Worm (Caenorhabditis elegans): ENCODE data around the gene gex-3.

gex-3 gene

ce11 chrIV:12416629-12417404 lies 12.6 kb downstream of the gex-3 start (continued):
- TF ChIP-seq duxl-1 (tag; optimal IDR thresholded peaks at IDR 0.05; ENCODE audit: poor library complexity) (peak; percentile 9), ceh-32 (tag; optimal IDR thresholded peaks at IDR 0.05; ENCODE audit: poor library complexity) (no peak), dmd-9 (GFP tag; IDR thresholded peaks at IDR 0.05) (0 out of 2 replicates have a peak, but pooled peaks have one; percentile 10), nhr-11 (tag; optimal IDR thresholded peaks at IDR 0.05) (no peak), aha-1 (tag) (peak; percentile 20), nhr-10 (tag; optimal IDR thresholded peaks at IDR 0.05) (no peak), unc-39 (tag; optimal IDR thresholded peaks at IDR 0.05) (no peak), lin-29 (GFP tag; IDR thresholded peaks at IDR 0.05) (no peak), daf-19 (GFP tag; conservative IDR thresholded peaks at IDR 0.05) (peak; percentile 63; the same call in 1 of the 2 replicates), D1046.2 (GFP tag; IDR thresholded peaks at IDR 0.05) (no peak; the same call in 1 of the 2 replicates), T26A8.4 (GFP tag; IDR thresholded peaks at IDR 0.05) (peak; percentile 19; the same call in 1 of the 2 replicates), unc-62 (GFP tag; optimal IDR thresholded peaks at IDR 0.05 in 1 of 2) (peak in 1 of 2 experiments; percentile 91), unc-62 (tag; optimal IDR thresholded peaks at IDR 0.05) (no peak), tag-97 (GFP tag; IDR thresholded peaks at IDR 0.05) (no peak), mxl-3 (GFP tag; optimal IDR thresholded peaks at IDR 0.05) (no peak), nhr-25 (tag; optimal IDR thresholded peaks at IDR 0.05; ENCODE audit: borderline replicate concordance, insufficient read depth) (no peak), hlh-11 (tag; optimal IDR thresholded peaks at IDR 0.05) (peak; percentile 19), sdz-12 (GFP tag; optimal IDR thresholded peaks at IDR 0.05) (peak; percentile 21), dpl-1 (GFP tag; optimal IDR thresholded peaks at IDR 0.05) (no peak), F26F4.8 (GFP tag; conservative IDR thresholded peaks at IDR 0.05) (peak; percentile 72), dmd-8 (GFP tag; IDR thresholded peaks at IDR 0.05) (peak; percentile 42; the same call in 1 of the 2 replicates), egl-27 (tag; optimal IDR thresholded peaks at IDR 0.05) (no peak), aly-2 (tag; optimal IDR thresholded peaks at IDR 0.05) (no peak), nhr-48 (tag; optimal IDR thresholded peaks at IDR 0.05) (peak; percentile 20), zip-11 (GFP tag; IDR thresholded peaks at IDR 0.05) (no peak), egl-43 (GFP tag; IDR thresholded peaks at IDR 0.05) (peak; percentile 73), hlh-30 (tag; optimal IDR thresholded peaks at IDR 0.05; ENCODE audit: insufficient read depth) (no peak), ZK337.2 (GFP tag; IDR thresholded peaks at IDR 0.05) (no peak), daf-8 (GFP tag; IDR thresholded peaks at IDR 0.05) (no peak), Y75B8A.6 (GFP tag; IDR thresholded peaks at IDR 0.05) (no peak), snpc-4 (tag; optimal IDR thresholded peaks at IDR 0.05) (no peak), pqm-1 (tag; optimal IDR thresholded peaks at IDR 0.05) (no peak), zag-1 (tag; optimal IDR thresholded peaks at IDR 0.05) (no peak), ztf-11 (tag; optimal IDR thresholded peaks at IDR 0.05) (no peak), nhr-77 (tag; optimal IDR thresholded peaks at IDR 0.05) (no peak), unc-130 (GFP tag; optimal IDR thresholded peaks at IDR 0.05) (no peak), ZK546.5 (tag; optimal IDR thresholded peaks at IDR 0.05) (no peak), nhr-41 (GFP tag; IDR thresholded peaks at IDR 0.05) (peak; percentile 62; the same call in 1 of the 2 replicates), ama-1 (optimal IDR thresholded peaks at IDR 0.05) (no peak), set-16 (GFP tag; IDR thresholded peaks at IDR 0.05) (no peak), rbr-2 (tag; optimal IDR thresholded peaks at IDR 0.05) (no peak), madf-5 (GFP tag; IDR thresholded peaks at IDR 0.05) (no peak), ceh-20 (GFP tag; IDR thresholded peaks at IDR 0.05) (0 out of 2 replicates have a peak, but pooled peaks have one; percentile 14), spr-3 (GFP tag; optimal IDR thresholded peaks at IDR 0.05) (no peak), F10B5.3 (tag; optimal IDR thresholded peaks at IDR 0.05) (no peak), dve-1 (tag; optimal IDR thresholded peaks at IDR 0.05; ENCODE audit: insufficient read depth) (peak; percentile 13), F37D6.2 (tag; optimal IDR thresholded peaks at IDR 0.05) (no peak), zip-2 (tag; optimal IDR thresholded peaks at IDR 0.05) (no peak), skn-1 (tag; optimal IDR thresholded peaks at IDR 0.05) (no peak), lin-1 (GFP tag; IDR thresholded peaks at IDR 0.05) (no peak), tra-1 (GFP tag; IDR thresholded peaks at IDR 0.05) (no peak; the same call in 1 of the 2 replicates)
